Fruit fly (Drosophila melanogaster) whole organism, adult: Measurements from ENCODE around the gene SrpRalpha.

Experiments
- CG11617 ChIP-seq: fragments of 200-800 bp; sonication (Bioruptor generic); optimal IDR thresholded peaks from 2 replicates; lab custom pipeline; 2017; ENCODE audit warnings: mild to moderate bottlenecking, missing biosample characterization, missing genetic modification reagents, missing genetic modification characterization
- CG12768 ChIP-seq: fragments of 200-800 bp; sonication (Bioruptor generic); optimal IDR thresholded peaks from 2 replicates; lab custom pipeline; 2017; ENCODE audit warnings: missing biosample characterization, missing genetic modification characterization, mild to moderate bottlenecking, moderate library complexity, missing genetic modification reagents
- CG14711 ChIP-seq: fragments of 200-800 bp; sonication (Bioruptor generic); optimal IDR thresholded peaks from 2 replicates; lab custom pipeline; 2018; ENCODE audit warnings: missing biosample characterization, mild to moderate bottlenecking, missing genetic modification characterization, moderate library complexity
- CG7045 ChIP-seq: fragments of 200-800 bp; sonication (Bioruptor generic); optimal IDR thresholded peaks from 2 replicates; lab custom pipeline; 2017; ENCODE audit warnings: missing biosample characterization, mild to moderate bottlenecking, missing genetic modification characterization
- CG7101 ChIP-seq: fragments of 200-800 bp; sonication (Bioruptor generic); optimal IDR thresholded peaks from 2 replicates; lab custom pipeline; 2018; ENCODE audit warnings: missing biosample characterization, mild to moderate bottlenecking, missing genetic modification characterization, moderate library complexity
- Clk ChIP-seq: fragments of 200-800 bp; sonication (Bioruptor generic); optimal IDR thresholded peaks from 2 replicates; lab custom pipeline; 2017; ENCODE audit warnings: missing biosample characterization, missing genetic modification characterization
- Hr96 ChIP-seq: fragments of 200-800 bp; sonication (Bioruptor generic); optimal IDR thresholded peaks from 2 replicates; lab custom pipeline; 2016; ENCODE audit warnings: missing biosample characterization, missing genetic modification characterization
- pad ChIP-seq: fragments of 200-800 bp; sonication (Bioruptor generic); optimal IDR thresholded peaks from 3 replicates; lab custom pipeline; 2017; ENCODE audit warnings: missing biosample characterization, missing genetic modification characterization, mild to moderate bottlenecking, moderate library complexity, missing genetic modification reagents
- tj ChIP-seq: fragments of 200-800 bp; sonication (Bioruptor generic); optimal IDR thresholded peaks from 3 replicates; lab custom pipeline; 2017; ENCODE audit warnings: missing biosample characterization, mild to moderate bottlenecking, missing genetic modification characterization, moderate library complexity

DNA sequence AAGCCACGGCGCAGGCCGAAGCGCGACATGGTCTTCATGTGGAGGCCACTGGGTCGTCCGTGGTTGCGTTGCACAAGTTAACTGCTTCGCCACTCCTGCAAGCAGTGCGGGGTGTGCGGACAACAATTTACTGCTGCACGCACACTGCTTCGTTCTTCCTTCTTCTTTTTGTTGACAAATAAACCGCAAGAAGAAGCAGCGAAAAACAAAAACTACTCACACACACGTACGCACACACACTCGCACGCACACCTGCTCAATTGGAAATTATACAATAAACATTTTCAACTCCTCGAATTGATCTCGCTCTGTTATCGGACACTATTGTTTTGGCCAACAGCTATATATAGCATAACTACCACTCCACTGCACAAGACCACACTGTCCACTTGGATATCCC lies 5.3 kb downstream of the SrpRalpha start:
- TF ChIP-seq CG7101 (tag; lab: Kevin White, UChicago), result no peak
- TF ChIP-seq tj (GFP tag; lab: Kevin White, UChicago), result no peak
- no peak for TF ChIP-seq pad (GFP tag; lab: Kevin White, UChicago)
- TF ChIP-seq Hr96, result no peak
- TF ChIP-seq CG7045 (GFP tag; lab: Kevin White, UChicago), result no peak
- TF ChIP-seq CG11617 (GFP tag; lab: Kevin White, UChicago), result no peak
- TF ChIP-seq CG12768 (GFP tag; lab: Kevin White, UChicago), result no peak
- TF ChIP-seq Clk (GFP tag; lab: Kevin White, UChicago), result no peak
- TF ChIP-seq CG14711 (tag; lab: Kevin White, UChicago), result no peak
